Worm (Caenorhabditis elegans): Measurements from ENCODE around the gene cest-1.2.
"Not testable (repeated sequence)": the region's sequence is repeated elsewhere in the genome, so short reads cannot be mapped to it uniquely, and the experiment has no call there.

cest-1.2 gene

DNA sequence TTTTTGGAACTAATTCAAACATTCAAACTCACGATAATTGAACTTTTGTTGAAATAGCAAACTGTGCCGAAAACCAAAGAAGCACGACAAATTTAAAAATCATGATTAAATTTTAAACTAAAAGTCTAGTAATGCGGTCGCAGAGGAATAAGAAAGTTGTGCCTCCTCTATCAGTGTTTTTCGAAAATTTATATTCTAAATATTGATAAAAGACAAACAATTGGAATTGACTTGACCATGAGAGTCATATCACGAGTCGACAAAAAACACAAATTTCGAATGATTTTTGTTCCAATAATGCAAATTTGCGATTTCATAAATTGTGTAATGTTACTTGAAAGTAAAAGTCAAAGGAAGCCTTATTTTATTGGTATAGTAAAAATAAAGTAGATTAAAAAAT lies at the start of gene cest-1.2:
Gene cest-1.2, minus strand, starts transcription at position 165 of the 400 bp plus-strand sequence.
- TF ChIP-seq ceh-13 (GFP tag; optimal IDR thresholded peaks at IDR 0.05): no peak
- TF ChIP-seq sea-1 (GFP tag; conservative IDR thresholded peaks at IDR 0.05): no peak
- no peak for TF ChIP-seq hnd-1 (tag; optimal IDR thresholded peaks at IDR 0.05)
- TF ChIP-seq flt-1 (GFP tag; IDR thresholded peaks at IDR 0.05): no peak

DNA sequence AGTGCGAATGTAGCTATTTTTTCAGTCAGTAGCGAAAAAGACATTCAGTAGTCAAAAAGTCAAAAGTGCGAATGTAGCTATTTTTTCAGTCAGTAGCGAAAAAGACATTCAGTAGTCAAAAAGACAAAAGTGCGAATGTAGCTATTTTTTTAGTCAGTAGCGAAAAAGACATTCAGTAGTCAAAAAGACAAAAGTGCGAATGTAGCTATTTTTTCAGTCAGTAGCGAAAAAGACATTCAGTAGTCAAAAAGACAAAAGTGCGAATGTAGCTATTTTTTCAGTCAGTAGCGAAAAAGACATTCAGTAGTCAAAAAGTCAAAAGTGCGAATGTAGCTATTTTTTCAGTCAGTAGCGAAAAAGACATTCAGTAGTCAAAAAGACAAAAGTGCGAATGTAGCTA lies 44.6 kb upstream of the cest-1.2 start, which contains the start of gene T16A9.3:
Gene T16A9.3, plus strand, starts transcription at position 301 of the 400 bp plus-strand sequence.
- TF ChIP-seq F13C5.2 (tag; optimal IDR thresholded peaks at IDR 0.05); ceh-36 (tag; optimal IDR thresholded peaks at IDR 0.05); pes-1 (GFP tag; IDR thresholded peaks at IDR 0.05): not testable (repeated sequence)

DNA sequence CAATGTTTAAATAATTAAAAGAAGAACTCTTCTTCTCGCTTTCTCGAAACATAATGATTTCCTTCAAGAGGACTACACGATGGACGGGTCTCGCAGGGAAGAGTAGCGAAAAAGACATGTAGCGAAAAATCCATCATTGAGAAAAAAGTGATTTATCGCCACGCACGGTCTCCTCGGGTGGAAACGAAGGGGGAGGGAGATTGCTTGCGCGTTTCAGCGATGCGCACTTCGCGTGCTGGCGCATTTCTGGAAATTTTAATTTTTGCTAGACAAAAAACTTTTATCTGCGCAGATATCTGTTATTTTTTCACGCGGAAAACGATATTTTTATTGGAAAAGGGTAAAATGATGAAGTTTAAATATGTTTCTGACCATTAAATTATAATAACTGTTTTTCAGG lies 43.1 kb upstream of the cest-1.2 start:
- 0 out of 2 replicates have a peak, but pooled peaks have one; percentile 42 for TF ChIP-seq tbx-11 (GFP tag; IDR thresholded peaks at IDR 0.05)

DNA sequence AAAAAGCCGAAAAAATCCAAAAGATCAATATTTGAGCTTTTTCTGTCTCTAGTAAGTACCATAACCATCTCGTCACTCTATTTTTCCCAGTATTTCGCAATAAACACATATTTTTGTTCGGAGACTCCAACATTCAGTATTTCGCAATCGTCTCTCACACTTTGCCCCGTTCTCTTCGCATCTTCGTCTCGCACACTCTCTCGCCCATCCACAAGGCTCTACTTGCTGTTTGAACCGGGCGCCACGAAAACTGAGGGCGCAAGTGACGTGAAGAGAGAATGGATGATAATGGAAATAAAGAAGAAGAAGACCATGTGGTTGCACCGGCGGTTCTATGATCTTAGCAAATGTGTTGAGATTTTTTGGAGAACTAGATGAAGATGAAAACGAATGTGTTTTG lies 39.4 kb upstream of the cest-1.2 start:
- no peak for TF ChIP-seq B0310.2 (tag; optimal IDR thresholded peaks at IDR 0.05)
- TF ChIP-seq sea-1 (GFP tag; conservative IDR thresholded peaks at IDR 0.05): no peak
- no peak for TF ChIP-seq tbx-37 (GFP tag; conservative IDR thresholded peaks at IDR 0.05)
- TF ChIP-seq aly-1 (tag; optimal IDR thresholded peaks at IDR 0.05): no peak
- no peak for TF ChIP-seq scrt-1 (GFP tag; IDR thresholded peaks at IDR 0.05)
- TF ChIP-seq ceh-13 (GFP tag; optimal IDR thresholded peaks at IDR 0.05): no peak
- TF ChIP-seq ceh-36 (tag; optimal IDR thresholded peaks at IDR 0.05): no peak
- TF ChIP-seq pes-1 (GFP tag; IDR thresholded peaks at IDR 0.05): no peak

DNA sequence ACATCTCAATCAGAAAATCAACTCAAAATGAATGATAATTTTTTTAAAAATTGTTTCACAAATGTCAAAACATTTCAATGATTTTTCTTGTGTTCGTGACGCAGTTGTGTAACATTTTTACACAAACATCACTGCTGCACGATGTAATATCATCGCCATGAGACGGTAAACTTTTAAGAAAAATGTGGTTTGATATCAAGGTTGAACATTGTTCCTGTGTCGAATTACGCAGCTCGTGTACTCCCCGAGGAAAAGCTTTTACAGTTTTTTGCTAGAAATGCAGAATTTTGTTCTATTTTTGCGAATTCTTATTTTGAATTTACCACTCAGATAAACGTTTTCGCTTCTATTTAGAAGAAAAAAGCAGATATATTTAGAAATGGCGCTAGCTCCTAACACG lies 37.0 kb upstream of the cest-1.2 start:
- TF ChIP-seq F13C5.2 (tag; optimal IDR thresholded peaks at IDR 0.05) (no peak), flt-1 (GFP tag; IDR thresholded peaks at IDR 0.05) (no peak), sea-1 (GFP tag; conservative IDR thresholded peaks at IDR 0.05) (no peak), aly-1 (tag; optimal IDR thresholded peaks at IDR 0.05) (no peak), ceh-36 (tag; optimal IDR thresholded peaks at IDR 0.05) (no peak), tra-4 (tag; optimal IDR thresholded peaks at IDR 0.05) (no peak), ama-1 (optimal IDR thresholded peaks at IDR 0.05) (no peak), ets-7 (tag; optimal IDR thresholded peaks at IDR 0.05) (no peak), tbx-37 (GFP tag; conservative IDR thresholded peaks at IDR 0.05) (no peak), ceh-13 (GFP tag; optimal IDR thresholded peaks at IDR 0.05) (no peak), hmg-4 (GFP tag; optimal IDR thresholded peaks at IDR 0.05) (no peak), hnd-1 (tag; optimal IDR thresholded peaks at IDR 0.05) (no peak), B0310.2 (tag; optimal IDR thresholded peaks at IDR 0.05) (no peak), scrt-1 (GFP tag; IDR thresholded peaks at IDR 0.05) (no peak), pes-1 (GFP tag; IDR thresholded peaks at IDR 0.05) (no peak), hmbx-1 (tag; optimal IDR thresholded peaks at IDR 0.05) (no peak), tbx-11 (GFP tag; IDR thresholded peaks at IDR 0.05) (no peak)

DNA sequence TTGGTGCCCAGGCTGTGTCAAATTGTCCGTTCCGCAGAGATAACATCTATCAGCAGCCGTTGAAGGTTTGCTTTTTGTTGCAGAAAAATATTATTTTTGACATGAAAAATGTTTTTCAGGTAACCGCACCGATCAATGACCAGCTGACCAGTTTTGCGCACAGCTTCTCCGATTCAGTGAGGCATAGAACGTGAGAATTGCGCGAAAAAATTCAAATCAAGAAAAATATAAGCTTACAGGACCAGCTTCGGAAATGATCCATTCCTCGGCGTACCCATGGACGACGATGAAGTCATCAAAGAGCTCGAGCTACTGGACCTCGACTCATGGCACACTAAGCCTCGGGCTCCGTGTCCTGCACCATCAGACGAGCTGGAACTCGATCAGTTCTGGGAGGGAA lies 33.9 kb upstream of the cest-1.2 start:
- TF ChIP-seq flt-1 (GFP tag; IDR thresholded peaks at IDR 0.05) (no peak), tbx-11 (GFP tag; IDR thresholded peaks at IDR 0.05) (no peak), F13C5.2 (tag; optimal IDR thresholded peaks at IDR 0.05) (no peak), aly-1 (tag; optimal IDR thresholded peaks at IDR 0.05) (no peak), tra-4 (tag; optimal IDR thresholded peaks at IDR 0.05) (no peak), hnd-1 (tag; optimal IDR thresholded peaks at IDR 0.05) (no peak), scrt-1 (GFP tag; IDR thresholded peaks at IDR 0.05) (no peak), sea-1 (GFP tag; conservative IDR thresholded peaks at IDR 0.05) (no peak), tbx-37 (GFP tag; conservative IDR thresholded peaks at IDR 0.05) (no peak), ceh-36 (tag; optimal IDR thresholded peaks at IDR 0.05) (no peak), pes-1 (GFP tag; IDR thresholded peaks at IDR 0.05) (no peak), ama-1 (optimal IDR thresholded peaks at IDR 0.05) (no peak), ceh-13 (GFP tag; optimal IDR thresholded peaks at IDR 0.05) (no peak)

DNA sequence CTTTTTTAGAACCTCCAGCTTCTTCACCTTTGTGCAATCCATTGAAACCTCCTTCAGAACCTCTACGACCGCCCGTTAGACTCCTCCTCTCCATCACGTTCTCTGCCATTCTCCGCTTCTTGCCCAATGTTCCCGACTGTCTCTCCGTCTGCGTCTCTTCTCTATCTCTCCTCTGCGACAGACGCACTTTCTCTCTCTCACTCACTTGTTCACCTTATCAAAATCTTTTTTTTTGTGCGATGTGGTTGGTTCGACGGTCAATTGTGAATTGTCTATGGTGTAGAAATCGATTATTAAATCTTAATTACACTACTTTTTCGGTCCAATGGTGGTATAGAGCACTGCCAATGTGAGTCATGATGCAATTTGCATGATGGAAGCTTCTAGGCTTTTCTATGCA lies 32.8 kb upstream of the cest-1.2 start, which contains the start of gene atfs-1:
Gene atfs-1, plus strand, starts transcription at position 213 of the 400 bp plus-strand sequence.
- TF ChIP-seq pes-1 (GFP tag; IDR thresholded peaks at IDR 0.05) (no peak), hmg-4 (GFP tag; optimal IDR thresholded peaks at IDR 0.05) (no peak), scrt-1 (GFP tag; IDR thresholded peaks at IDR 0.05) (no peak), ceh-13 (GFP tag; optimal IDR thresholded peaks at IDR 0.05) (no peak), aly-1 (tag; optimal IDR thresholded peaks at IDR 0.05) (no peak), tra-4 (tag; optimal IDR thresholded peaks at IDR 0.05) (no peak), hnd-1 (tag; optimal IDR thresholded peaks at IDR 0.05) (no peak), F13C5.2 (tag; optimal IDR thresholded peaks at IDR 0.05) (no peak), tbx-37 (GFP tag; conservative IDR thresholded peaks at IDR 0.05) (no peak)

DNA sequence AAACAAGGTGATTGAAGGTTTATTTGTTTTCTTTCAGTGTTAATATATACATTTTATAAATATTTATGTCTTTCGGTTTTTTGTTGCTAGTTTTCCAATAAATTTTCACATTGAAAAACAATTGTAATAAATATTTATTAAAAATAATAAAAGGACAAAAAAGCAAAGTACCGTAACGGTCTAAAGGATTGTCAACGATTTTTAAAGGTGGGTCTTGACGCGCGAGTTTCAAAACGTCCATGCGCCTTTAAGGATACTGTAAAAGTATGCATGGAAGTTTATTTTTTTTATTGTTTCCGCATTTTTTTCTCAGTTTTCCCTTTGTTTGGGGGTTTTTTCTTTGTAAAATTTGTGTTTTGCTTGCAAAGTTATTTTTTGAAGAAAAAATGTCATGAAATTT lies 32.2 kb upstream of the cest-1.2 start:
- no peak for TF ChIP-seq scrt-1 (GFP tag; IDR thresholded peaks at IDR 0.05)
- no peak for TF ChIP-seq B0310.2 (tag; optimal IDR thresholded peaks at IDR 0.05)
- no peak for TF ChIP-seq tbx-37 (GFP tag; conservative IDR thresholded peaks at IDR 0.05)
- no peak for TF ChIP-seq aly-1 (tag; optimal IDR thresholded peaks at IDR 0.05)
- TF ChIP-seq ama-1 (optimal IDR thresholded peaks at IDR 0.05): no peak
- no peak for TF ChIP-seq flt-1 (GFP tag; IDR thresholded peaks at IDR 0.05)
- no peak for TF ChIP-seq hmg-4 (GFP tag; optimal IDR thresholded peaks at IDR 0.05)
- TF ChIP-seq tra-4 (tag; optimal IDR thresholded peaks at IDR 0.05): no peak
- TF ChIP-seq ets-7 (tag; optimal IDR thresholded peaks at IDR 0.05): no peak
- no peak for TF ChIP-seq ceh-36 (tag; optimal IDR thresholded peaks at IDR 0.05)
- TF ChIP-seq hnd-1 (tag; optimal IDR thresholded peaks at IDR 0.05): no peak

DNA sequence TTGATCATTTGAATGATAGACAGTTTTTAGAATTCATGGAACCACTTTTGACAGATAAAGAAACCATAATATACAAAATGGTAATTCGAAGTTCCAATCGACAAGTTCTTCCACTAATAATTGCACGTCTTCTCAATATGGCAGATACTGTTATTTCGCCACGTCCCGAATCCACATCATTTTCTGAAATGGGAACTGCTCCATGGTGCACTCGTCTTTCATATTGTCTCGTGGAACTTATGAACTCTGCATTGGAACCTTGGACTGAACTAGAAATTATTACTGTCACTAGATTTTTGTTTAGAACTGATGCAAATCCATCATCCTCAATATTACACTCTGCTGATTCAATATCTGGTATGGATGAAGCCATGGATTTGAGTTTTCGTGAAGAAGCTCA lies 26.4 kb upstream of the cest-1.2 start:
- TF ChIP-seq B0310.2 (tag; optimal IDR thresholded peaks at IDR 0.05) (no peak), sea-1 (GFP tag; conservative IDR thresholded peaks at IDR 0.05) (no peak), aly-1 (tag; optimal IDR thresholded peaks at IDR 0.05) (no peak), ceh-36 (tag; optimal IDR thresholded peaks at IDR 0.05) (no peak), F13C5.2 (tag; optimal IDR thresholded peaks at IDR 0.05) (no peak), tbx-37 (GFP tag; conservative IDR thresholded peaks at IDR 0.05) (no peak), ama-1 (optimal IDR thresholded peaks at IDR 0.05) (no peak), pes-1 (GFP tag; IDR thresholded peaks at IDR 0.05) (no peak)

Data from whole organism, early embryonic.